Fruit fly (Drosophila melanogaster): ENCODE results near the gene CG14082.

CG14082 gene

DNA sequence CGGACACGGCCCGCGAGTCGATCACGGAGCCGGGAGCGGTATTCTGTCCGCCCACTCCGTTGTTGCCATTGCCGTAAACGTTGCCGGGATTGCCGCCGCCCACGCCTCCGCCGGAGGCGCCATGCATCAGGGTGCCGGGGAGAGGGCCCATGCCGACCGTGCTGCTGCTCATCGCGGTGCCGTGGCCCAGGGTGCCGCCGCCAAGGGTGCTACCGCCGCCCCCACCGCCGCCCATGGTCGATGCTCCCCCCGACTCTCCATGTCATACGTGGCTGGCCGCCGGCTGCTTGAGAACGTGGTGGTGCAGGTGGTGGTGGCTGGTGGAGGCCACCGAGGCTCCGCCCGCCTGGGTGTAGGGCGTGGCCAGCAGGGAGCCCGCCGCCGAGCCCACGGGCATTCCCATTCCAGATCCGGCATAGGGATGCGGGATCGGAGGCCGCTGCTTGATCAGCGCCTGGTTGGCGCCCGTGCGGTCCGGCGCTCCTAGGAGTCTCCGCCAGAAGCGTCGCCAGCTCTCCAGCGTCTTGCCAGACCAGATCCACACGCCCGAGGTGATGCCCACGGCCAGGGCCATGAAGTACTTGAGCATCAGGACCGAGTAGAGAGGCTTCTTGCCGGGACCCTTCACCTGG lies 5.3 kb upstream of the CG14082 start:
- no peak for TF ChIP-seq noc (tag; optimal IDR thresholded peaks at IDR 0.05)

DNA sequence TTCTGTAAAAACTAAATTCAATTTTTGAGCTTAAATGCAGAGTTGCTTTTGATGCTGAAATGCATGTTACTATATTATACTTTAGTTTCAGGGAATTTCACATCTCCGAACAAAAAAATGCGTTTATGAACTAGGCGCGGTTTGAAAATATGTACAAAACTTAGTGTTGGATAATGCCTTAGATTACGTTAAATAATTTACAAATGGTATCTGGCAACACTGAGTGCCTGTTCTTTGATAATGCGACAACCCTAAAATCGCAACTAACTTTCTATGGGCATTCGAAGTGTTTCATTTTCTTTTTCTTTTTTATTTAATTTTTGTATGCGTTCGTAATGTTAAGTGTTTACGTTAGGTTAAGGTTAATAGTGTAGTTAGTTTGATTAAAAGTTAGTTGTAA lies 3.8 kb upstream of the CG14082 start:
- TF ChIP-seq noc (tag; optimal IDR thresholded peaks at IDR 0.05), result no peak

DNA sequence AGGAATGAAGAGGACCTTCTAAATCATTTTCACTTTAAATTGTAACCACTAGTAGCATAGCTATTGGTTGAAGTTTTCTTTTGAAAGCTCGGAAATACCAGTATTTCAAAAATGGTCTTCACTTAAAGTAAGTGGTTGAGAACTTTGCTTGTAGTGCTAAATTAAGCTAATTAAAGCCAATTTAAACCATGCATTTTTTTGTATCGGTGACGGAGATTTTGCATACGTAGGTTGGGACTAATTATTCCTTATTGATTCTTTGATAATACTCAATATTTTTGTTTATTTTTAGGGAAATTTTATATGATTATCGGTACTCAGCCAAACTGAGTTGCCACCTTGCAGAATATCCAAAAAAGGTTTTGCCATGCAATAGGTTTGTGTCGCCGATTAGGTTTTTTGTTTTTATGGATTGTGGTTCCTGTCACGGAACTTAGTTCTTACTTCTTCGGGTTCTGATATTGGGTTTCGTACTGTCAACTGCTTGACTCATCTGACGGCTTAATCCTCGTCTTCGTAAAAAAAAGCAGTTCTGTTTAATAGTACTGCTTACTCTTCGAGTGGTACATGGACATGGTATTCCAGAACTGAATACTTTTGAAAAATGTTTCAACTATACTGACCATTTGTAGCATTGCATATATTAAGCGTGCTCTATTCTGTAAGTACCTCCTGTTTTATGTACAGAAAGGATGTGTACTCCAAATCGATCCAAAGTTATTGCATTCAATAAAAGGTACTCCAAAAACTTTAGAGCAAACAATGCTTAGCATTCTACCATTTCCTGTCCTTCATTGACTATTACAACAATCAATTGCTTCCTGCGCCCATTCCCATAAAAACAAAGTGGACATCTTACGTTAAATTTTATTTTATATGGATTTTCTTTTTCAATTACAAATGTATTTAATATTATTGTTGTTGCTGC lies 1.6 kb upstream of the CG14082 start:
- no peak for TF ChIP-seq noc (tag; optimal IDR thresholded peaks at IDR 0.05)

DNA sequence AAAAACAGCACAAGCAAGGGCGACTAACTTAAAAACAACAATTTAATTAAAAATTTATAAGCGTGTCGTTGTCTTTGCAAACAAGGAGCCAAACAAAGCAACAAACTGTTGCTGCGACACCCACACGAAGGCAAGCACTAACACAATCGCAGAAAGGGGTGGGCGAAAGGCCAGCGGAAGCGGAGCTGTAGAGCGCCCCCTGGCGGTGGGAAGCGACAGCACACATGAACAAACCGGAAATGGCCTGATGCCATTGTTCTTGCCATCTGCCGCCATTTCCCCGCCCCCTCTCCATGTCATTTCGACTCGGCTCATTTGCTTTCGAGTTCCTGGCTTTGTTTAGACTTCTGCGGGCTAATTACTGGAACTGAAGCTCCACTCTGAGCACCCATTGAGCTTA lies 6.2 kb downstream of the CG14082 start:
- TF ChIP-seq noc (tag; optimal IDR thresholded peaks at IDR 0.05), result no peak

DNA sequence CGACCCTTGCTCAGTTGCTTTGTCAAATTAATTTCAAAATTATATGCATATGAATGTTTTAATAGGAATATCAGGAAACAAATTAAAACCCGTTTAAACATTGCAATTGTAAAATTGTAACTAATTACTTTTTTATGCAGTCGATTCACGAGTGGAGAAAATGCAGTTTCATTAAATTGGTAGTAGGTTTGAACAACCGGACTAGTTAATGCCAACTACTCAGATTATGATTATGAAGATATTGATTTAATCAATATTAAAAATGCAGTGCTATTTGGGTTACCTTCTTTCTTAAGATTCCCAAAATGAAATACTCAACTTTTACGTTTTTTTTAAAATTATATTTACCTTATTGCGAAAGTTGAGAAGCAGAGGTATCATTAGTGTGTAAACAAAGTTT lies 9.2 kb downstream of the CG14082 start, which contains the start of gene Spn75F:
Spn75F (minus strand) TSS at position 101 of the 400 bp plus-strand sequence.
- no peak for TF ChIP-seq noc (tag; optimal IDR thresholded peaks at IDR 0.05)

DNA sequence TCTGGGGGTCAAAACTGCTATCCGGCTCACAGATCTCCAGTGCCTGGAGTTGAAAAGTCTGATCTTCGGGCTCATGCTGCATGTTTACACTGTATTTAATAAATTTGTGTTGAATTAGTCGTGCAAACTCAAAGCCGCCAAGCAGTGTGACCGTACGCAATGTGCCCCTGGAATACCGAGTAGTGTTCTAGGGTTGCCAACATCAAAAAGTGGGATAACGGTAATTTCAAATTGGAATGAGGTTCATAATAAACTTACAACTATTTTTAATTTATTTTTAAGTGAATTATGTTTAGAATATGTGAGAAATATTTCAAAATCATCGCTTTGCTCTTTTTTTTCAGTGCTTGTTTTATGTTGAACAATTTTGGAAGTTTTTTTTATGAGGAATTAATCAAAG lies 38.6 kb downstream of the CG14082 start, which contains the start of gene Gem2:
Gem2 (minus strand) TSS at position 176 of the 400 bp plus-strand sequence.
- TF ChIP-seq noc (tag; optimal IDR thresholded peaks at IDR 0.05), result no peak

DNA sequence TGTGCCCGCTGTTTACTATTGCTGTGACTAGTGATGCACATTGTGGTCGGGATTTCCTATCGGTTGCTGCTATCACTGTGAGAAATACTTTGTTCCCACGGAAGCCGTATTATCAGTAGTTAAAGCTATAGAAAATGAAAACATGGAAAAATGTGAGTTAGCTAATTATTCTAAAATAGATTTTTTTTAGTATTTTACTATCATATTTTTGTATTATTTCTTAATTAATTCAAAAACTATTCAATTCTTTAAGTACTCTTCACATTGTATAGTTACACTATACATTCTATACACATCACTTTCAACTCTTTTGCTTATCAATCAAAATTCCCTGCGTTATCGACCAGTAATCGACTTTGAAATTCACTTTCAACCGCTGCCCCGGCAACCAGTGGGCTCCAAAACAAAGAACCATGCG lies 41.1 kb downstream of the CG14082 start, which contains the start of the genes Naxd and CG14079:
Naxd (minus strand) TSS at position 45 of the 418 bp plus-strand sequence.
CG14079 (plus strand) TSS at position 335 of the 418 bp plus-strand sequence.
- no peak for TF ChIP-seq noc (tag; optimal IDR thresholded peaks at IDR 0.05)

DNA sequence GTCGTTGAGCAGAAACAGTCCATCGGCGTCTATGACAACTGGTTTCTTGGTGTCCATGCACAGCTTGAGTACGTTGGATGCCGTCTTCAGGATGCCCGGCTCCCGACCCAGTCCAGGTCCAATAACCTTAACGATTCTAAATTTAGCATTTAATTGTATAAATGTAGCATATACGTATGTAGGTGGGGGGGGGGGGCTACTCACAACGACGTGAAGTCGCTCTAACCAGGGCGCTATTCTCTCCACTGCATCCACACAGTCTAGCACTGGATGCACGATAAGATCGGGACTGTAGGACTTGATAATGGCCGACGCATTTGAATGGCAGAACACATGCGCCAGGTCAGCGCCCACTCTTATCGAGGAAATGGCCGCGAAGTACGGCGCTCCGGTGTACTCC lies 41.7 kb downstream of the CG14082 start:
- TF ChIP-seq noc (tag; optimal IDR thresholded peaks at IDR 0.05), result no peak

DNA sequence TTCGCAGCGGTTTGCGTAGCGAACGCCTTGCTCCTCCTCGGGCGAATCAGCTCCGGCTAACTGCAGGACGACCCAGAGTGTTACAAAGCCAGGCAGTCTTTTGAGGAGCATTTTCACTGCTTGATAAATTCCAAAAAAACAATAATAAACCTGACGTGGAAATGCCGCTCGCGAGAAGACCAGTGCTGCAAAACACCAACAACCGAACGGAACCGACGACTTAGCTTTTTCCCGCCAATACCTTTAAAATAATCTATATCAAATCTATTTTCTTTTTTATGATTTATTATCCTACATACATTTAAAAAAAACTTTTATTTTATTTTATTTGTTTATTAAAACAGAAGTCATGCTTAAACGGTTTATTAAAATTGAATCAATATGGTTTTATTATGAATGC lies 42.7 kb downstream of the CG14082 start, which contains the start of gene CNPYb:
CNPYb (minus strand) TSS at position 186 of the 400 bp plus-strand sequence.
- TF ChIP-seq noc (tag; optimal IDR thresholded peaks at IDR 0.05), result no peak

DNA sequence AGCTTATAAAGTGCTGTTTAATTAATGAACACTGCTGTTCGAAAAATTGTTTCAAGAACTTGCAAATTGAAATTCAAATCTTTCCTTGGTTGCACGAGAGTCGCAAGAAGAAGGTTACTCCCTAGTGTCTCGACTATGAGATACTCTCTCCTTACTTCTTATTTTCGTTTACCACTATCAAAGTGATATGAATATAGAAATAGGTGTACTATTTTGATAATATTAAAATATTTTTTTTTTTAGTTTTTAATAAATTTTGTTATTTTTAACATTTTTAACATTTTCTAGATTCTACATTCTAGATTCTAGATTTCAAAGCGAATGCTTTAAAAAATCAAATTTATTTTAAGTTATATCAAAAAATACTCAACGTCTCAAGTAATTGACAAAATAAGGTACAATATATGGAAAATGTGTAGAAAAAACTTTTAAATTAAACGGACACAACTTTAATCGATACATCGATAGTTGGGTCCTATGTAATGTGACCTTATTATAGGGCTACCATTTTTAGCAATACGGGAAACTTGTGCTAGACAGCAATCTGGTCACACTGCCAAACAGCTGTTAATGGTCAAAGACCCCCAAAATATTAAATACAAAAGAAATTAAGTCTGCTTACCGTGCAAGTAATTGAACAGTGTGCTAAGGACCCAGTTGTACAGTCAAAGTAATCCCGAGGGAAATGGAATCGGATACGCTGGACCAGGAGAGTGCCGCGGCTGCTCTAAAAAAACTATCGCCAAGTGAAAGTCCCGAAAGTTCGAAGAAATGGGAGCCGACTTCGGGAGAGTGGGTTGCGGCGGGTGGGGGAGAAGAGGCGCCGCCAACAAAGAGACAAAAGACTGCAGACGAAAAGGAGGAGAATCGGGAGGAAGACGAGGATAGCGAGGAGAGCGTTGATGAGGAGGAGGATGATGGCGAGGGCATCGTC lies 46.4 kb downstream of the CG14082 start, which contains the start of gene MESR6:
MESR6 (plus strand) TSS at position 546 of the 934 bp plus-strand sequence.
- TF ChIP-seq noc (tag; optimal IDR thresholded peaks at IDR 0.05), result no peak

DNA sequence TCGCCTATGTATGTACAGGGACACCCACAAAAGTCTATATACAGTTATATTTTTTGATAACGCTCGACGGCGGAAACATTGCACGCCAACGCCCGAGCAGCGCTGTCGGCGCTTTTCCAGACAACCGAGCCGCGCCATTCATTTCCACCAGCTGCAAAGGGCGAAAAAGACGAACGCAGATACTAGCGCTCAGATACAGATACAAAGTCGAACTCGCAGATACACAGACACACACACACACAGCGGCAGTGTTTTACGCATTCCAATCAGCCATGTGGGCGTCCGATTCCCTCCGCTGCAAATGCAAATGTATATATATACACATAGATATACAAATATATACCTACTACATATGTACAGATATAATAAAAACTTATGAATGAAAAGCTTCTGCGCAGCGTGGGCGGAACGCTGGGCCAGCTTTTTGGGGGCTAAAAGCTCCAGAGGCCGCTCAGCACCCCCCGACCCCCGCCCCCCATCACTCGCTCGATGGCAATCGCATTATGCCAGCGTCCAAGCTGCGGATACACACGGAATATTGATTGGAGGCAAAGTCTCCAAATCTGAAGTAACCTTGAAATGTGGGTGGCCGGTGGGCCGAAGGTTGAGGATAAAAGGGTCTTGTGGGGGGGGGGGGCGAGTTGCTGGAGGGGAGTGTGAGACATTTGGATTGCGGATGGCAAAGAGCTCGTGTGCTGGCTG lies 47.2 kb downstream of the CG14082 start:
- TF ChIP-seq noc (tag; optimal IDR thresholded peaks at IDR 0.05), result no peak

DNA sequence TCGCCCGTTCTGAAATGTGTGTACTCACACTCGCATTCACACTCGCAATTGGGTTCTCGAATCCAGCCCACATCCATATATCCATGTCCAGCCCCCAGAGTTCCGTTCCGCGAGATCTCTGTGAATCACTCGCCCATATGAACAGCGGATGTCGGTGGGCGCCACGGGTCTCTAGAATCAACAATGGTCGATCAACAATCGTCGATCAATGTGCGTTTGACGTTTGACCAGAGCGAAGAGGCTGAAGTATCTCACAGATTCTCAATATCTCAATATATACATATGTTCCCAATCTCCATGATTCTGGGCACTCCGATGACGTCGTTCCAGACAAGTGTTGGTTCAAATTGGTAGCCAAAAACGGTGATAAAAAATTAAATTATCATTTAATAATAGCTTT lies 49.7 kb downstream of the CG14082 start:
- TF ChIP-seq noc (tag; optimal IDR thresholded peaks at IDR 0.05), result no peak

DNA sequence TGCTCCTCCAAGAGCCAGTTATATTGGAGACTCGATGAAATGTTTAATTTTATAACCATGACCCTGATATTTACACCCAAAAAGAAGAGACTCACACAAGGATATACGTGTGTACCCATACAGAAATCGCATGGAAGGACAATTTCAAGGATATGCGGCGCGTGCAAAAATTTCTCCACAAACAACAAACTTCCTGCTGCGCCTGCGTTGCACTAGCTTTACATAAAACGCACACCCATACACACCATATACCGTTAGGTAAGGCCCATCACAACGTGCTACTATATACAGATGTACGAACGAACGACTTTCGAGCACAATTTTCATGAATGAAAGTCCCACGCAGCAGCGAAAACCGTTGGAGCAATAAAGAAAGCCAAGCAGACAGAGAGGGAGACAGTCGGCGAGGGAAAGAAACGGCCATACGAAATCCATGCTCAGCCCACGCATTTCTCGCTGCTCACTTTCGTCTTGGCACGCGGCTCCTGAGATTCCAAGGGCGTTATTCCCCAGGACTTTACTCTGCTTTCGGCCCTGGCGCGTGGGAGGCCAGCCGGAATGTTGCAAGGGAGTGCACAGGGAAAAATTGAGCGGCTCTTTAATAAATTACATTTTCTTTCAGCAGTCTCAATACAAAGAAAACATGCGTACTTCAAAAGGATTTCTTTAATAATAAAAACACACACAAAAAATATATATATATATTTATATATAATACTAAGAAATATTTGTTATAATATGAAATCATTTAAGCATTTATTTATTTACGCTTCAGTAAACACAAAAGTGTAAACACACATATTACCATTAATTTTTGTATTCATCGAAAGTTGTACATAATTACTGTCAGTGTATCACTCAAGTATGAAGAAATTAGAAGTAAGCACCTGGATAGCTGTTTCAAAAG lies 51.2 kb downstream of the CG14082 start:
- TF ChIP-seq noc (tag; optimal IDR thresholded peaks at IDR 0.05), result no peak

All from whole organism, larva.